Worm (Caenorhabditis elegans) whole organism, midembryonic: Measurements from ENCODE around the gene noah-2.

ENCODE experiments used
- T22C8.4 ChIP-seq: fragments of 200-800 bp; sonication (Bioruptor generic); IDR thresholded peaks from 2 replicates; pipeline ENCODE4 v1.3.6; 2022; ENCODE audit warnings: missing genetic modification characterization, missing compliant biosample characterization
- cog-1 ChIP-seq: sonication (generic microtip); optimal IDR thresholded peaks from 2 replicates; lab custom pipeline; 2016; ENCODE audit warnings: missing genetic modification characterization, missing compliant biosample characterization
- flt-1 ChIP-seq: fragments of 200-800 bp; sonication (Bioruptor generic); IDR thresholded peaks from 2 replicates; pipeline ENCODE4 v1.3.6; 2022; ENCODE audit warnings: missing genetic modification characterization, missing compliant biosample characterization
- klf-2 ChIP-seq: fragments of 200-800 bp; sonication (Bioruptor generic); conservative IDR thresholded peaks from 2 replicates; pipeline ENCODE4 v1.3.6; 2022; ENCODE audit warnings: missing genetic modification reagents, missing genetic modification characterization, missing compliant biosample characterization
- med-1 ChIP-seq: sonication (generic microtip); optimal IDR thresholded peaks from 2 replicates; lab custom pipeline; 2017; ENCODE audit warnings: missing genetic modification characterization, mild to moderate bottlenecking, missing compliant biosample characterization, antibody characterized with exemption, missing genetic modification reagents; ENCODE audit not compliant: insufficient read depth
- ref-1 ChIP-seq: fragments of 200-800 bp; sonication (Bioruptor generic); conservative IDR thresholded peaks from 2 replicates; pipeline ENCODE4 v1.3.6; 2022; ENCODE audit warnings: missing genetic modification reagents, missing genetic modification characterization, missing compliant biosample characterization
- tab-1 ChIP-seq: fragments of 200-800 bp; sonication (Bioruptor generic); IDR thresholded peaks from 2 replicates; pipeline ENCODE4 v1.3.6; 2022; ENCODE audit warnings: missing genetic modification characterization, missing compliant biosample characterization
- ztf-23 ChIP-seq: fragments of 200-800 bp; sonication (Bioruptor generic); IDR thresholded peaks from 2 replicates; pipeline ENCODE4 v1.3.6; 2022; ENCODE audit warnings: missing genetic modification reagents, missing genetic modification characterization, missing compliant biosample characterization
- ztf-29 ChIP-seq: fragments of 200-800 bp; sonication (Bioruptor generic); IDR thresholded peaks from 2 replicates; pipeline ENCODE4 v1.3.6; 2022; ENCODE audit warnings: missing genetic modification reagents, missing genetic modification characterization, missing compliant biosample characterization

noah-2 gene

DNA sequence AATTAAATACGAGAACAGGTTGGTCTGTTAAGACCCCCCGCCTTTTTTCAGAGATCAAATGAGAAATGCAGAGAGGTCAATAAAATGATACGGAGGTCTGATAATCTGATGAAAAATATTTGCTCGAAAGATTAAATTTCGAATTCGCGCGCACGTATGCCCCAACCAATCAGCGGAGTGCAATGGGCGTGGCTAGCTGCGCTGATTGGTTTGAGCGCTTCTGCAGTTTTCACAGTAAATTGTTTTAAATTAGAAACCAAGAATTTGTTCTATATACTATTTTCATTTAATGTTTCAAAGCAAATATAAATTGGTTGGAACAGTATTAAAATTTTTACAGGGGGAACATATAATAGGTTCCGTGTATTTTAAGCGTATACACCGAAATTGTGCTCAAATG, 28.3 kb downstream of the noah-2 start:
- TF ChIP-seq flt-1 (GFP tag; lab: Robert Waterston, UW) (no peak), ztf-29 (GFP tag; lab: Robert Waterston, UW) (no peak), T22C8.4 (GFP tag; lab: Robert Waterston, UW) (no peak), tab-1 (GFP tag; lab: Robert Waterston, UW) (no peak), med-1 (GFP tag; lab: Kevin White, UChicago) (no peak), ref-1 (GFP tag; lab: Robert Waterston, UW) (no peak), ztf-23 (GFP tag; lab: Robert Waterston, UW) (no peak), klf-2 (no peak), cog-1 (no peak)

DNA sequence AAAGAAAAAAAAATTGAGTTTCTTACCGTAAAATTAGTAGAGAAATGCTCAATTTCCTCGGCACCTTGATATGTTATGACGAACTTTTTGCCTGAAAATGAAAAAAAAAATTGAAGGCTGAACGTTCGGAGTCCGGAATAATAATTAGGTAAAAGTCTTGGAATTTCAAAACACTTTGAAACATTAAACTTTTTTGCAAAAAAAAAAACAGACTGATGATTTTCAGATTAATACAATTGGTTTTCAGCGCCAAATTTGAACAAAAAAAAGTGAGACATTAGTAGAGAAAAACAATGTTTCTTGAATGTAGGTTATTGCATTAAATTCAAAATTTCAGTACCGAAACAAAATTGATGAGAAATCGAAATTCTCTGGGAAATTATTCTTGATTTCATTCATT, 32.9 kb downstream of the noah-2 start, which contains the start of gene nkcc-1:
Gene nkcc-1 (minus strand): TSS at position 101 of the 400 bp plus-strand sequence.
- TF ChIP-seq ref-1 (GFP tag; lab: Robert Waterston, UW) (no peak), T22C8.4 (GFP tag; lab: Robert Waterston, UW) (no peak), tab-1 (GFP tag; lab: Robert Waterston, UW) (no peak), klf-2 (no peak), ztf-29 (GFP tag; lab: Robert Waterston, UW) (no peak), ztf-23 (GFP tag; lab: Robert Waterston, UW) (no peak), flt-1 (GFP tag; lab: Robert Waterston, UW) (no peak), med-1 (GFP tag; lab: Kevin White, UChicago) (no peak), cog-1 (no peak)

DNA sequence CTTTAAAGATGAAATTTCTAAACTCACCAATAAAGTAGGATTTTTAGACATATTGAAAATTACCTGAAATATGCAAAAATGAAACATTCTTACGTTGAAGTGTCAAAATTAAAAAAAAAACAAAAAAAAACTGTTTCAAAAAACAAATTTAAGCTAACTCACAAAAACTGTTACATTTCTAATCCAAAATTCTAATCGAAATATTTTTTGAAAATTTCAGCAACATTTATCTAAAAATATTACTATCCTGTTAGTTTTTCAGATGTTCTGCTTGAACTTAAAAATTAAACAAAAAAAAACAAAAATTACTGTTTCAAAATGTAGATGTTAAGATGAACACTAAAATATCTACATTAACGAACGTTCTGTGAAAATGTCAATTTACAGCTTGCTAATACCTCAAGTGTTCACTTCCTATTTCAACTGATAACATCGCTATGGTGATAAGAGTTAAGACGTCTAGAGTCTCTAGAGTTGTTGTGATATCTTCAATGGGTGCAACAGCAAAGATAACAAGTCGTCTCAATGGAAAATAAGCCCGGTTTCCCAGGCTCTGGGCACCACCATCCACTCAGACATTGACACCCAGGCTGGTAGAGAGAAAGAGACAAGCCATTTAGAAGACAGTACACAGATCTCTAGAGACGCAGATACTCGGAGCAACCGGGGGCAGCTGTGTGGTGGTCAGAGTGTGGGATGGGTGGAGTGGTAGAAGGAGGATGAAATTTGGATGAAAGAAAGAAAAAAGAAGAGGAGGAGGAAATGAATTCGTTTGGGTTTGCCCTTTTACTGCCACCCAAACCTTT, 37.0 kb downstream of the noah-2 start, which contains the start of gene H12I19.115:
Gene H12I19.115 (minus strand): TSS at position 51 of the 806 bp plus-strand sequence.
- TF ChIP-seq cog-1 = no peak
- no peak for TF ChIP-seq flt-1 (GFP tag; lab: Robert Waterston, UW)
- no peak for TF ChIP-seq T22C8.4 (GFP tag; lab: Robert Waterston, UW)
- TF ChIP-seq ref-1 (GFP tag; lab: Robert Waterston, UW) = no peak
- no peak; the same call in 1 of the 2 replicates for TF ChIP-seq ztf-29 (GFP tag; lab: Robert Waterston, UW)
- no peak for TF ChIP-seq med-1 (GFP tag; lab: Kevin White, UChicago)
- TF ChIP-seq klf-2 = no peak
- TF ChIP-seq ztf-23 (GFP tag; lab: Robert Waterston, UW) = no peak
- no peak for TF ChIP-seq tab-1 (GFP tag; lab: Robert Waterston, UW)

DNA sequence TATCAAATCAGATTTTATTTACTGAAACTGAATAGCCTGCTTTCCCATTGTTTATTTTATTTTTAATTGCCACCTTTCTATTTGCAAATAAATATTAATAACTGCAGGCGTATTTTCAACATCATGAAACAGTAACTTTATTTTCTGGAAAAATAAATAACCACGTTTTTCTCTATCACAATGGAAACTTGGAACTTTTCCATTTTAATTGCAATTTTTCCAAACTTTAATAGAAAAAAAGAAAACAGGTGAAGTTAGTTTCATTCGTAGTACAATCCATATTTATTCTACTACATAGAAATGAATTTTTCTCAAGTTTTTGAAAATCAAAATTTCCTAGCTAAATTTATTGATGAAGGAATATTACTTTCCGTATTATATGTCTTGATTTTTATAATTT, 38.0 kb downstream of the noah-2 start, which contains the start of gene srz-42:
Gene srz-42 (plus strand): TSS at position 301 of the 400 bp plus-strand sequence.
- TF ChIP-seq ztf-23 (GFP tag; lab: Robert Waterston, UW) (no peak), med-1 (GFP tag; lab: Kevin White, UChicago) (no peak), T22C8.4 (GFP tag; lab: Robert Waterston, UW) (no peak), ref-1 (GFP tag; lab: Robert Waterston, UW) (no peak), flt-1 (GFP tag; lab: Robert Waterston, UW) (no peak), klf-2 (no peak)

DNA sequence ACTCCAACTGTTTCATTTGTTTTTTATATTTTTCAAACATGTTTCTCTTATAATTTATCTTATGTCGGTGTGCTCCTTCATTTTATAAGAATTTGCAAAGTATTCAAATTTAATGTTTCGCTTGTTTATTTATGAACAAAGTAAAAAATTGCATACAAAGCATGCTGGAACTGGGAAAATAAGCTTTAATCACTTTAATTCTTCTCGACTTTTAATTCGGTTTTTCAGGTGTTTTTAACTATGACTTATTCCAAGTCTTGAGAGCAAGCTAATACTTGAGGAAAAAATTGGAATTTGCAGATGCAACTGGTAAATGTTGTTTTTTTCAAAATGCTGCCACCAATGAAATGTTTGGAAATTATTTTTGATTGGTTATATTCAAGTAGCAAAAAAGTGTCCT, 40.7 kb downstream of the noah-2 start, which contains the start of gene srz-59:
Gene srz-59 (plus strand): TSS at position 301 of the 400 bp plus-strand sequence.
- TF ChIP-seq tab-1 (GFP tag; lab: Robert Waterston, UW) (no peak), med-1 (GFP tag; lab: Kevin White, UChicago) (no peak), ztf-29 (GFP tag; lab: Robert Waterston, UW) (no peak), klf-2 (no peak), cog-1 (no peak), ref-1 (GFP tag; lab: Robert Waterston, UW) (no peak), flt-1 (GFP tag; lab: Robert Waterston, UW) (no peak)

DNA sequence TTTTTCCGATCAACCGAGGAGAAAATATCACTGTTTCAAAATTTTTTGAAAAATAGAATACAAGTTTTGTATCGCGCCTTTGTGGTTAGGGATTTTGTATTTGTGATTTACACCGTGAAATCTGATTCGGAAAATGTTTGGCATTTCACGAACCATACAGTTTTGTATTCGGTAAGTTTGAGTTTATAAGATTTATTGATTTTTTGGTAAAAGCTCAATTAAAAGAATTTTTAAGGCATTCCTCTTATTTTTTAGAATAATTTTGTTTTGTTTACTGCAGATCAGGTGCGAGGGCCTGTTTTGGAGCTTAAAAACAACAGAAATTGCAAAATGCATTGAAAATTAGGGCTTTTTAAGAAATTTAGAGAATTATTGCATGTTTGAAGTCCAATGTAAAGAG, 42.3 kb downstream of the noah-2 start:
- no peak for TF ChIP-seq cog-1
- no peak for TF ChIP-seq flt-1 (GFP tag; lab: Robert Waterston, UW)
- no peak for TF ChIP-seq klf-2
- TF ChIP-seq ref-1 (GFP tag; lab: Robert Waterston, UW) = no peak
- TF ChIP-seq tab-1 (GFP tag; lab: Robert Waterston, UW) = no peak
- TF ChIP-seq ztf-29 (GFP tag; lab: Robert Waterston, UW) = no peak
- no peak for TF ChIP-seq T22C8.4 (GFP tag; lab: Robert Waterston, UW)
- no peak for TF ChIP-seq ztf-23 (GFP tag; lab: Robert Waterston, UW)
- no peak for TF ChIP-seq med-1 (GFP tag; lab: Kevin White, UChicago)

DNA sequence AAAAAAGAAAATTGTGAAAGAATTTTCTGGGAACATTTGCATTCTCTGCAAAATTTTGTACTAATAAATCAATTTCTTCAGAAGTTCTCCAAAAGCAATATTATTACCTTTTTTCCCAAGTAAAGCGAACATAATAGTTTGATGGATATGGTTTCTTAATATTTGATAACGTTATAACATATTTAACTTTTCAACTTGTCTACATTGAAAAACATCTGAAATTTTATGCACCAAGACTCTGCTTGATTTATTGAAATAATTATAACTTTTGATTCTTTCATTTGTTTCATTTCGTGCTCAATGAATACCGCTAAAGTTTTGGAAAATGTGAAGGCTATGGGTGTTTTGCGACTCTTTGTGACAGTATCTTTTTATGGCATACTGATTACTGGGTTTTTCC, 46.0 kb downstream of the noah-2 start, which contains the start of gene srz-31:
Gene srz-31 (plus strand): TSS at position 301 of the 400 bp plus-strand sequence.
- TF ChIP-seq klf-2 (no peak), ztf-23 (GFP tag; lab: Robert Waterston, UW) (no peak), tab-1 (GFP tag; lab: Robert Waterston, UW) (no peak), cog-1 (no peak), T22C8.4 (GFP tag; lab: Robert Waterston, UW) (no peak), ref-1 (GFP tag; lab: Robert Waterston, UW) (no peak), flt-1 (GFP tag; lab: Robert Waterston, UW) (no peak), med-1 (GFP tag; lab: Kevin White, UChicago) (no peak), ztf-29 (GFP tag; lab: Robert Waterston, UW) (no peak)

DNA sequence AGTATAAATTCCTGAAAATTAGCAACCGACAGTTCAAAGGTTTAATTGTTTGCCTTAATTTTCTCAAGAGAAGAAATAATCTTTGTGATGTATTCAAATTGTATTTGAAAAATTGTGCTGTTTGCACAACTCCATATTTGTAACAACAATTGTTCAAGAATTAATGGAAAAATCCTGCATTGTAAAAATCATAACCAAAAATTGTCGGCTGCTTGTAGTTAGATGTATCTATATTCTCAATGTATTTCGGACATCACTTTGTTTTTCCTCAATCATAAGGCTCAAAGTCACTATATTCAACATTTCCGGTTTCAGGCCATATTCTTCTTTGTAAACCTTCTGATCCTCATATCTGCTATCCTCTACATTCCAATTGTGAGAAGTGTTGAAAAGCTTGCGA, 52.0 kb downstream of the noah-2 start:
- no peak for TF ChIP-seq tab-1 (GFP tag; lab: Robert Waterston, UW)
- no peak for TF ChIP-seq flt-1 (GFP tag; lab: Robert Waterston, UW)

DNA sequence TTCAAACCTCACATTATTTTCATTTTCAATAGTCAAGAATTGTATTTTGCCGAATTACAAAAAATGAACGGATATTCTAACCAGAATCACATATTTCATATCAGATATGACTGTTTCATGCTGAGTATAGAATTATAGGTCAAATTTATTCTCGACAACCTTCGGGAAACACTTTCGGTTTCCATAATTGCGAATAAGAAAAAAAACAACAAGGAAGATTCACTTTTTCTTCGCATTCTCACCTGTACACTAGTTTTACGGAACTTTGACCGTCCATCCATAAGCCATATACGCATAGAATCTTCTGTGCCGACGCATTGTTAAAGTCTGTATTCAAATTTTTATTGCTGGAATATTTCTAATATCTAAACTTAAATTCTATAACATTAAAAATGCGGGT, 54.5 kb downstream of the noah-2 start, which contains the start of gene oac-37:
Gene oac-37 (plus strand): TSS at position 301 of the 400 bp plus-strand sequence.
- TF ChIP-seq cog-1 = no peak
- TF ChIP-seq ztf-29 (GFP tag; lab: Robert Waterston, UW) = no peak
